Fruit fly (Drosophila melanogaster): ENCODE measurements around the gene CG14551.

The CG14551 gene

DNA sequence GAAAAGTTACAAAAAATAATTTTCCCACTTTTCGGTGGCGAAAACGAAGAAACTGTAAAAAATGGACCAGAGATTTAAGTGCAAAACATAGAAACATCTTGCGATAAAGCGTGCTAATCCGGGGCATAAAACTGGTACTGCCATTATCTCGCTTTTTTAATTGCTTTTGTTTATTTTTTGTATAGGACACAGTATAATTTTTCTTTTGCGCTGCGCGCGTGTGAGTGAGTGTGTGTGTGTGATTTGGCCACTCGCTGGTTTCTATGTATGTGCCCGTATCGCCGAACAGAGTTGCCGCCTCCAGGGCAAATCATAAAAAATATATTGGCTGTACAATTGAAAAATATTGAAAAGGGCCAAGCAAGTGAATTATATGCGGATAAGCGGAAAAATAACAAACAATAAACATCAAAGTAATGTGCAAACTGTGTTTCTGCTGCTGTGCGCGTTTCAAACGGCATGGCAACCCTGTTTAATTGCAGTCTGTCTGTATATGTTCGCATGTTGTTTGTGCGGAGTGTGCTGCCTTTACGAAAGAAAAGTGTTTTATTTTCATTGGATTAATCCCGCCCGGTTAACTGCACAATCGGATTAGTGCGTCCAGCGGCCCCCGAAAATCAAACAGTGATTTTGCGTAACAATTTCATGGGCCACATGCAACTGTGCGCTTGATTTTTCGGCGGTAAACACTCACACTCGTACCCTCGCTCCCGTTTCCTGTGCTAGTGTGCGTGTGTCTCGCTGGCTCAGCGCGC lies 20.5 kb downstream of the CG14551 start (continued):
- peak; percentile 96 for TF ChIP-seq CG10209 (GFP tag; optimal IDR thresholded peaks at IDR 0.05)
- peak; percentile 34 for TF ChIP-seq CG7745 (tag; optimal IDR thresholded peaks at IDR 0.05)
- peak; percentile 98 for TF ChIP-seq Gug (GFP tag; IDR thresholded peaks at IDR 0.05)
- TF ChIP-seq Hmx (GFP tag; optimal IDR thresholded peaks at IDR 0.05) = peak; percentile 77
- peak; percentile 95 for TF ChIP-seq CG14050 (GFP tag; IDR thresholded peaks at IDR 0.05)
- peak; percentile 92 for TF ChIP-seq CG1024 (GFP tag; IDR thresholded peaks at IDR 0.05)
- TF ChIP-seq Nf-YC (tag; optimal IDR thresholded peaks at IDR 0.05) = peak; percentile 76
- TF ChIP-seq CG32767 (GFP tag; IDR thresholded peaks at IDR 0.05) = peak; percentile 97
- TF ChIP-seq Sry-δ (GFP tag; optimal IDR thresholded peaks at IDR 0.05) = peak; percentile 66
- TF ChIP-seq CG30431 (GFP tag; optimal IDR thresholded peaks at IDR 0.05) = peak; percentile 96
- peak; percentile 98 for TF ChIP-seq CG32532 (GFP tag; IDR thresholded peaks at IDR 0.05)
- peak; percentile 97 for TF ChIP-seq lmd (GFP tag; IDR thresholded peaks at IDR 0.05)
- TF ChIP-seq grau (tag; optimal IDR thresholded peaks at IDR 0.05) = peak; percentile 93
- TF ChIP-seq B-H2 (GFP tag; optimal IDR thresholded peaks at IDR 0.05) = peak; percentile 87
- peak; percentile 96 for TF ChIP-seq caup (GFP tag; optimal IDR thresholded peaks at IDR 0.05; ENCODE audit: severe bottlenecking)
- TF ChIP-seq CG2120 (GFP tag; optimal IDR thresholded peaks at IDR 0.05) = peak; percentile 98
- 0 out of 4 replicates have a peak, but pooled peaks have one; percentile 2 for TF ChIP-seq Dll (GFP tag; IDR thresholded peaks at IDR 0.05; ENCODE audit: partially characterized antibody)
- TF ChIP-seq Dek (tag; optimal IDR thresholded peaks at IDR 0.05) = peak; percentile 91
- TF ChIP-seq CG4328 (GFP tag; optimal IDR thresholded peaks at IDR 0.05) = peak; percentile 89
- TF ChIP-seq CG9727 (GFP tag; optimal IDR thresholded peaks at IDR 0.05) = peak; percentile 97
- peak; percentile 97 for TF ChIP-seq ase (GFP tag; IDR thresholded peaks at IDR 0.05)
- TF ChIP-seq Sin3A (optimal IDR thresholded peaks at IDR 0.05) = peak; percentile 25
- peak; percentile 94 for TF ChIP-seq CG1233 (GFP tag; optimal IDR thresholded peaks at IDR 0.05)
- peak; percentile 85 for TF ChIP-seq CG13296 (GFP tag; optimal IDR thresholded peaks at IDR 0.05)
- TF ChIP-seq sug (tag; optimal IDR thresholded peaks at IDR 0.05) = peak; percentile 85
- peak; percentile 96 for TF ChIP-seq NC2β (GFP tag; optimal IDR thresholded peaks at IDR 0.05)
- peak; percentile 90 for TF ChIP-seq Poxn (GFP tag; IDR thresholded peaks at IDR 0.05)
- TF ChIP-seq zen (tag; optimal IDR thresholded peaks at IDR 0.05) = peak; percentile 92
- TF ChIP-seq HLH4C (GFP tag; IDR thresholded peaks at IDR 0.05; ENCODE audit: partially characterized antibody) = no peak; the same call in 2 of the 3 replicates
- TF ChIP-seq Dip2 (GFP tag; IDR thresholded peaks at IDR 0.05) = peak; percentile 68
- TF ChIP-seq eve (GFP tag; optimal IDR thresholded peaks at IDR 0.05) = peak in 1 of 2 experiments; percentile 30
- TF ChIP-seq CG12769 (tag; optimal IDR thresholded peaks at IDR 0.05) = peak; percentile 97
- peak; percentile 77 for TF ChIP-seq Neu2 (GFP tag; optimal IDR thresholded peaks at IDR 0.05; ENCODE audit: borderline replicate concordance)
- TF ChIP-seq slp2 (GFP tag; optimal IDR thresholded peaks at IDR 0.05) = peak; percentile 97
- peak; percentile 89 for TF ChIP-seq sqz (GFP tag; optimal IDR thresholded peaks at IDR 0.05)
- peak; percentile 89 for TF ChIP-seq CG9437 (GFP tag; optimal IDR thresholded peaks at IDR 0.05)
- peak; percentile 85 for TF ChIP-seq CG14965 (GFP tag; optimal IDR thresholded peaks at IDR 0.05; ENCODE audit: borderline replicate concordance)
- TF ChIP-seq sd (tag; optimal IDR thresholded peaks at IDR 0.05) = peak; percentile 76
- peak; percentile 84 for TF ChIP-seq Doc2 (GFP tag; IDR thresholded peaks at IDR 0.05)
- peak; percentile 96 for TF ChIP-seq fd96Cb (tag; optimal IDR thresholded peaks at IDR 0.05)
- TF ChIP-seq odd (GFP tag; optimal IDR thresholded peaks at IDR 0.05) = peak; percentile 93
- no peak for TF ChIP-seq Opbp (GFP tag; IDR thresholded peaks at IDR 0.05; ENCODE audit: partially characterized antibody)
- peak; percentile 97 for TF ChIP-seq CG8089 (GFP tag; optimal IDR thresholded peaks at IDR 0.05)
- peak; percentile 97 for TF ChIP-seq jumu (GFP tag; optimal IDR thresholded peaks at IDR 0.05)
- peak; percentile 94 for TF ChIP-seq CG2199 (GFP tag; IDR thresholded peaks at IDR 0.05)
- TF ChIP-seq Abd-B (GFP tag; optimal IDR thresholded peaks at IDR 0.05) = peak; percentile 97
- peak; percentile 36 for TF ChIP-seq CG9797 (GFP tag; optimal IDR thresholded peaks at IDR 0.05)
- peak; percentile 90 for TF ChIP-seq Gsc (GFP tag; IDR thresholded peaks at IDR 0.05)
- peak; percentile 80 for TF ChIP-seq Fer2 (tag; optimal IDR thresholded peaks at IDR 0.05)

Data from whole organism, embryonic.